Worm (Caenorhabditis elegans) whole organism, midembryonic: ENCODE data around the gene ZC190.4.

Source experiments
- flt-1 ChIP-seq: fragments of 200-800 bp; sonication (Bioruptor generic); IDR thresholded peaks from 2 replicates; pipeline ENCODE4 v1.3.6; 2022; ENCODE audit warnings: missing genetic modification characterization, missing compliant biosample characterization
- klf-2 ChIP-seq: fragments of 200-800 bp; sonication (Bioruptor generic); conservative IDR thresholded peaks from 2 replicates; pipeline ENCODE4 v1.3.6; 2022; ENCODE audit warnings: missing genetic modification reagents, missing genetic modification characterization, missing compliant biosample characterization
- ref-1 ChIP-seq: fragments of 200-800 bp; sonication (Bioruptor generic); conservative IDR thresholded peaks from 2 replicates; pipeline ENCODE4 v1.3.6; 2022; ENCODE audit warnings: missing genetic modification reagents, missing genetic modification characterization, missing compliant biosample characterization
- tab-1 ChIP-seq: fragments of 200-800 bp; sonication (Bioruptor generic); IDR thresholded peaks from 2 replicates; pipeline ENCODE4 v1.3.6; 2022; ENCODE audit warnings: missing genetic modification characterization, missing compliant biosample characterization
- ztf-23 ChIP-seq: fragments of 200-800 bp; sonication (Bioruptor generic); IDR thresholded peaks from 2 replicates; pipeline ENCODE4 v1.3.6; 2022; ENCODE audit warnings: missing genetic modification reagents, missing genetic modification characterization, missing compliant biosample characterization
- ztf-29 ChIP-seq: fragments of 200-800 bp; sonication (Bioruptor generic); IDR thresholded peaks from 2 replicates; pipeline ENCODE4 v1.3.6; 2022; ENCODE audit warnings: missing genetic modification reagents, missing genetic modification characterization, missing compliant biosample characterization

ce11 chrV:8711910-8712309 lies 46.0 kb downstream of the ZC190.4 start, which contains the start of gene ZC178.2:
- TF ChIP-seq ztf-29 (GFP tag; lab: Robert Waterston, UW) (no peak), ref-1 (no peak), tab-1 (GFP tag; lab: Robert Waterston, UW) (no peak), flt-1 (GFP tag; lab: Robert Waterston, UW) (no peak), klf-2 (GFP tag; lab: Robert Waterston, UW) (no peak), ztf-23 (no peak)
